Worm (Caenorhabditis elegans): ENCODE data around the gene C24D10.49.

ce11 chrIV:5171994-5172528, 14.9 kb upstream of the C24D10.49 start:
- TF ChIP-seq mdl-1 (tag; optimal IDR thresholded peaks at IDR 0.05) = no peak
- TF ChIP-seq ces-1 (GFP tag; optimal IDR thresholded peaks at IDR 0.05) = no peak
- no peak for TF ChIP-seq vab-15 (tag; optimal IDR thresholded peaks at IDR 0.05)
- no peak for TF ChIP-seq elt-3 (tag; optimal IDR thresholded peaks at IDR 0.05)
- TF ChIP-seq nhr-20 (tag; optimal IDR thresholded peaks at IDR 0.05) = no peak
- TF ChIP-seq ceh-82 (tag; optimal IDR thresholded peaks at IDR 0.05) = no peak
- TF ChIP-seq nhr-76 (tag; optimal IDR thresholded peaks at IDR 0.05) = no peak
- no peak for TF ChIP-seq ets-5 (GFP tag; IDR thresholded peaks at IDR 0.05)
- no peak for TF ChIP-seq hlh-4 (tag; optimal IDR thresholded peaks at IDR 0.05)
- no peak for TF ChIP-seq ama-1 (optimal IDR thresholded peaks at IDR 0.05)
- TF ChIP-seq unc-62 (GFP tag; optimal IDR thresholded peaks at IDR 0.05) = no peak
- TF ChIP-seq rnt-1 (tag; optimal IDR thresholded peaks at IDR 0.05) = peak; percentile 30
- TF ChIP-seq dpl-1 (GFP tag; optimal IDR thresholded peaks at IDR 0.05) = no peak
- no peak for TF ChIP-seq alr-1 (tag; optimal IDR thresholded peaks at IDR 0.05; ENCODE audit: borderline replicate concordance)

Data from whole organism, L1 larva.